Worm (Caenorhabditis elegans): ENCODE results near the gene cka-1.

The cka-1 gene

ce11 chrIV:9739001-9739400, 1.6 kb upstream of the cka-1 start (continued):
- TF ChIP-seq nfya-1 (tag; optimal IDR thresholded peaks at IDR 0.05; ENCODE audit: borderline replicate concordance, insufficient read depth), result no peak
- no peak for TF ChIP-seq Y67H2A.10 (GFP tag; conservative IDR thresholded peaks at IDR 0.05)
- TF ChIP-seq cebp-1 (GFP tag; IDR thresholded peaks at IDR 0.05), result no peak
- TF ChIP-seq cebp-1 (tag; optimal IDR thresholded peaks at IDR 0.05), result peak; percentile 42
- peak; percentile 33 for TF ChIP-seq efl-1 (GFP tag; optimal IDR thresholded peaks at IDR 0.05)
- no peak for TF ChIP-seq ZK185.1 (tag; optimal IDR thresholded peaks at IDR 0.05; ENCODE audit: poor library complexity, severe bottlenecking)

ce11 chrIV:9738194-9738593, 773 bp upstream of the cka-1 start, which contains the start of gene C28D4.10:
TSS of gene C28D4.10 (plus strand) at chrIV:9738494.
- TF ChIP-seq nhr-179 (tag; optimal IDR thresholded peaks at IDR 0.05) (no peak), him-1 (tag; optimal IDR thresholded peaks at IDR 0.05) (no peak), xnd-1 (tag; optimal IDR thresholded peaks at IDR 0.05) (no peak), hlh-12 (tag; optimal IDR thresholded peaks at IDR 0.05) (no peak)

- TF ChIP-seq nhr-80 (tag; optimal IDR thresholded peaks at IDR 0.05), result peak; percentile 49
- TF ChIP-seq cebp-1 (GFP tag; IDR thresholded peaks at IDR 0.05), result peak; percentile 24; the same call in 1 of the 2 replicates
- TF ChIP-seq cebp-1 (tag; optimal IDR thresholded peaks at IDR 0.05), result peak; percentile 77
- no peak for TF ChIP-seq F10E7.11 (tag; optimal IDR thresholded peaks at IDR 0.05)
- no peak for TF ChIP-seq F23B12.7 (tag; optimal IDR thresholded peaks at IDR 0.05; ENCODE audit: insufficient read depth)
- peak; percentile 30 for TF ChIP-seq attf-5 (GFP tag; optimal IDR thresholded peaks at IDR 0.05)
- TF ChIP-seq nfyb-1 (GFP tag; IDR thresholded peaks at IDR 0.05), result 0 out of 2 replicates have a peak, but pooled peaks have one; percentile 17
Measured at ce11 chrIV:9735750-9736149, 1.7 kb downstream of the cka-1 start.

ce11 chrIV:9734861-9735260, 2.6 kb downstream of the cka-1 start:
- TF ChIP-seq cebp-2 (GFP tag; IDR thresholded peaks at IDR 0.05) (no peak), pbrm-1 (GFP tag; IDR thresholded peaks at IDR 0.05) (no peak), hmg-1.2 (GFP tag; IDR thresholded peaks at IDR 0.05) (peak; percentile 9; the same call in 1 of the 2 replicates)

ce11 chrIV:9733904-9734303, 3.5 kb downstream of the cka-1 start:
- TF ChIP-seq hmg-1.2 (GFP tag; IDR thresholded peaks at IDR 0.05) (no peak), ceh-100 (GFP tag; IDR thresholded peaks at IDR 0.05) (peak; percentile 64), him-1 (tag; optimal IDR thresholded peaks at IDR 0.05) (peak; percentile 9), sea-2 (GFP tag; IDR thresholded peaks at IDR 0.05) (no peak), aptf-3 (GFP tag; IDR thresholded peaks at IDR 0.05) (no peak), lsl-1 (GFP tag; optimal IDR thresholded peaks at IDR 0.05) (peak; percentile 84), mcd-1 (GFP tag; IDR thresholded peaks at IDR 0.05) (0 out of 2 replicates have a peak, but pooled peaks have one; percentile 26), hmg-20 (GFP tag; IDR thresholded peaks at IDR 0.05) (no peak), snpc-1.1 (tag; optimal IDR thresholded peaks at IDR 0.05; ENCODE audit: insufficient read depth) (no peak), ztf-6 (GFP tag; IDR thresholded peaks at IDR 0.05) (no peak), snpc-4 (GFP tag; optimal IDR thresholded peaks at IDR 0.05) (no peak), snpc-4 (tag; optimal IDR thresholded peaks at IDR 0.05) (peak in 1 of 4 experiments; percentile 7)

ce11 chrIV:9728376-9728775, 9.0 kb downstream of the cka-1 start, which contains the start of gene nhr-100:
TSS of gene nhr-100 (plus strand) at chrIV:9728676.
- TF ChIP-seq aptf-2 (GFP tag; conservative IDR thresholded peaks at IDR 0.05) (no peak), nfya-1 (tag; optimal IDR thresholded peaks at IDR 0.05; ENCODE audit: borderline replicate concordance, insufficient read depth) (no peak), attf-3 (GFP tag; conservative IDR thresholded peaks at IDR 0.05) (no peak)

All from whole organism, young adult.